Worm (Caenorhabditis elegans) whole organism, L4/young adult: ENCODE data around the gene T26E4.10.

ENCODE experiments used
- dao-5 ChIP-seq: sonication (generic microtip); optimal IDR thresholded peaks from 2 replicates; lab custom pipeline; 2016; ENCODE audit warnings: missing genotype, missing genetic modification characterization, moderate library complexity, missing compliant biosample characterization
- him-1 ChIP-seq: sonication (generic microtip); optimal IDR thresholded peaks from 2 replicates; lab custom pipeline; 2016; ENCODE audit warnings: missing genotype, missing genetic modification reagents, missing genetic modification characterization, missing compliant biosample characterization

DNA sequence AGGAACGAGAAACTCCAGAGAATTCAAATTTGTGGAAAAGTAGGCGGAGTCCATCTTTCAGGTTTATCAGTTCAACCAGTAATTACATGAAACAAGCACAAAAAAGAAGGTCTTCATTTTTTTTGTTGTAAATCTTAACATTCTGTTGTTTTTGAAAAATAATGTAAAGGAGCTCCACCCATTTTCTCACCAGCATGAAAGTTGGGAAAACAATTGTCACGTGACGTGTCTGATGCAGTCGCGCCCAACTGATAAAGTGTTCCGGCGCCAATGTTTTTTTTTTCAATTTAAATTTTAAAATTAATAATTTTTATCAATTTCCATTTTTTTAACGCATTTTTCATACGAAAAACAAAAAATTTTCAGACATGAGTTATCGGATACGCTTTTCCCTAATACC, 28.9 kb downstream of the T26E4.10 start, which contains the start of gene F57A10.4:
- no peak for TF ChIP-seq dao-5 (tag; lab: Kevin White, UChicago)
- TF ChIP-seq him-1 (tag; lab: Kevin White, UChicago): no peak
